Fruit fly (Drosophila melanogaster) whole organism, pupa: ENCODE results near the gene Mvl.

ENCODE experiments used
- CG4496 ChIP-seq: fragments of 200-800 bp; sonication (Bioruptor generic); IDR thresholded peaks from 3 replicates; pipeline ENCODE4 v1.3.6; 2022; ENCODE audit warnings: missing biosample characterization, missing genetic modification characterization
- CG9948 ChIP-seq: fragments of 200-800 bp; sonication (Bioruptor generic); optimal IDR thresholded peaks from 2 replicates; lab custom pipeline; 2018; ENCODE audit warnings: missing biosample characterization, mild to moderate bottlenecking, missing genetic modification characterization, moderate library complexity
- EcR ChIP-seq: fragments of 200-800 bp; sonication (Bioruptor generic); optimal IDR thresholded peaks from 3 replicates; lab custom pipeline; 2019; ENCODE audit warnings: missing biosample characterization, missing genetic modification characterization, mild to moderate bottlenecking, moderate library complexity, missing genetic modification reagents
- Pif1A ChIP-seq: fragments of 200-800 bp; sonication (Bioruptor generic); optimal IDR thresholded peaks from 3 replicates; lab custom pipeline; 2016; ENCODE audit warnings: missing biosample characterization, missing genetic modification characterization

DNA sequence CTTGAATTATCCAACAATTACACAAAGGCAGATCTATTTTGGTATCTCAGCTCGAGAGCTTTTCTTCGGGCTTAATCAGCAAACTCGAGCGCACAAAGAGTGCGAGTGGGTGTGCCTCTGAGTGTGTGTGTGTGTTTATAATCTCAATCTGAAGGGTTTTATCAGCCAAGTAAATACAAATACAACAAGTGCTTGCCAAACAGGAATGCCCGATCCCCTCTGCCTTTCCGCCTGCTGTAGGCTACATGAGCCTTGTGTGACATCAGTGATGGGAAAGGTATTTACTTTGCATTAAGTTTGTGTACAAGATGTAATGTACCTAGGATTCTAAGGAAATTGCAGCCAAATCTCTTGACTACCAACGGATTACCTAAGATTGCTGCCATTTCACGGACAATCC lies 28.8 kb upstream of the Mvl start:
- no peak for TF ChIP-seq CG9948
- peak; percentile 60 for TF ChIP-seq Pif1A (GFP tag; lab: Kevin White, UChicago)
- peak; percentile 54; the same call in 1 of the 3 replicates for TF ChIP-seq CG4496 (GFP tag; lab: Robert Waterston, UW)
- TF ChIP-seq EcR (GFP tag; lab: Kevin White, UChicago), result no peak
